Worm (Caenorhabditis elegans) whole organism, mixed stage, embryonic: ENCODE data around the gene cdr-1.

Source experiments
- ceh-83 ChIP-seq: fragments of 200-800 bp; sonication (Bioruptor generic); optimal IDR thresholded peaks from 2 replicates; lab custom pipeline; 2018; ENCODE audit warnings: mild to moderate bottlenecking, missing genetic modification characterization, missing compliant biosample characterization
- flh-1 ChIP-seq: fragments of 200-800 bp; sonication (Bioruptor generic); optimal IDR thresholded peaks from 2 replicates; lab custom pipeline; 2018; ENCODE audit warnings: mild to moderate bottlenecking, missing genetic modification characterization, moderate library complexity, missing compliant biosample characterization
- nhr-76 ChIP-seq: sonication (generic microtip); optimal IDR thresholded peaks from 2 replicates; lab custom pipeline; 2017; ENCODE audit warnings: missing biosample characterization, missing genetic modification characterization
- unc-62 ChIP-seq: fragments of 150-350 bp; optimal IDR thresholded peaks from 2 replicates; lab custom pipeline; 2014; ENCODE audit warnings: missing biosample characterization, missing genetic modification reagents, missing genetic modification characterization

- TF ChIP-seq ceh-83 (GFP tag; lab: Kevin White, UChicago), result no peak
- no peak for TF ChIP-seq nhr-76 (tag; lab: Kevin White, UChicago)
- no peak for TF ChIP-seq unc-62 (GFP tag; lab: Kevin White, UChicago)
- no peak for TF ChIP-seq flh-1 (GFP tag; lab: Kevin White, UChicago)
These were observed 7.2 kb downstream of the cdr-1 start, which contains the start of gene pzf-1 for ce11 chrV:15928325-15928724.
